Worm (Caenorhabditis elegans) whole organism, young adult: ENCODE data around the gene nhr-168.

Experiments
- B0019.2 ChIP-seq: fragments of 200-800 bp; sonication (Bioruptor generic); conservative IDR thresholded peaks from 2 replicates; pipeline ENCODE4 v1.3.6; 2022; ENCODE audit warnings: missing genetic modification reagents, missing genetic modification characterization, missing compliant biosample characterization
- C06A6.2 ChIP-seq: fragments of 200-800 bp; sonication (Bioruptor generic); conservative IDR thresholded peaks from 2 replicates; pipeline ENCODE4 v1.3.6; 2022; ENCODE audit warnings: missing genetic modification characterization, missing compliant biosample characterization
- C17E4.6 ChIP-seq: fragments of 200-800 bp; sonication (Bioruptor generic); IDR thresholded peaks from 2 replicates; pipeline ENCODE4 v1.3.6; 2022; ENCODE audit warnings: missing genetic modification reagents, missing genetic modification characterization, missing compliant biosample characterization
- F10E7.11 ChIP-seq: sonication (generic microtip); optimal IDR thresholded peaks from 2 replicates; lab custom pipeline; 2017; ENCODE audit warnings: mild to moderate bottlenecking, missing genetic modification characterization, moderate library complexity, missing compliant biosample characterization
- F33H1.4 ChIP-seq: fragments of 200-800 bp; sonication (Bioruptor generic); IDR thresholded peaks from 2 replicates; pipeline ENCODE4 v1.3.6; 2022; ENCODE audit warnings: missing genetic modification reagents, missing genetic modification characterization, missing compliant biosample characterization
- F57A8.1 ChIP-seq: fragments of 200-800 bp; sonication (Bioruptor generic); optimal IDR thresholded peaks from 2 replicates; lab custom pipeline; 2018; ENCODE audit warnings: mild to moderate bottlenecking, missing genetic modification characterization, moderate library complexity, missing compliant biosample characterization
- K11D2.4 ChIP-seq: fragments of 200-800 bp; sonication (Bioruptor generic); IDR thresholded peaks from 2 replicates; pipeline ENCODE4 v1.3.6; 2022; ENCODE audit warnings: missing genetic modification reagents, missing genetic modification characterization, missing compliant biosample characterization
- T26A5.8 ChIP-seq: sonication (generic microtip); optimal IDR thresholded peaks from 2 replicates; lab custom pipeline; 2016; ENCODE audit warnings: missing genetic modification characterization, missing compliant biosample characterization
- Y67H2A.10 ChIP-seq: fragments of 200-800 bp; sonication (Bioruptor generic); conservative IDR thresholded peaks from 2 replicates; pipeline ENCODE4 v1.3.6; 2022; ENCODE audit warnings: missing genetic modification reagents, missing genetic modification characterization, missing compliant biosample characterization
- Y95B8A.8 ChIP-seq: fragments of 200-800 bp; sonication (Bioruptor generic); IDR thresholded peaks from 2 replicates; pipeline ENCODE4 v1.3.6; 2022; ENCODE audit warnings: missing genetic modification reagents, missing genetic modification characterization, missing compliant biosample characterization
- ZK185.1 ChIP-seq: sonication (generic microtip); optimal IDR thresholded peaks from 2 replicates; lab custom pipeline; 2016; ENCODE audit warnings: mild to moderate bottlenecking, missing genetic modification characterization, missing compliant biosample characterization; ENCODE audit not compliant: poor library complexity, severe bottlenecking
- akir-1 ChIP-seq: fragments of 200-800 bp; sonication (Bioruptor generic); optimal IDR thresholded peaks from 2 replicates; lab custom pipeline; 2018; ENCODE audit warnings: mild to moderate bottlenecking, missing genetic modification characterization, moderate library complexity, missing compliant biosample characterization
- cebp-1 ChIP-seq, 2 experiments: fragments of 200-800 bp in 1 of 2; sonication (Bioruptor generic) in 1 of 2; sonication (generic microtip) in 1 of 2; IDR thresholded peaks in 1 of 2; optimal IDR thresholded peaks in 1 of 2; 2 replicates each; pipeline versions ENCODE4 v1.3.6 to Lab custom; 2017 to 2022; ENCODE audit warnings: missing compliant biosample characterization in 2 of 2, missing genetic modification characterization in 2 of 2, mild to moderate bottlenecking in 1 of 2, missing genetic modification reagents in 1 of 2, moderate library complexity in 1 of 2
- cebp-2 ChIP-seq: fragments of 200-800 bp; sonication (Bioruptor generic); IDR thresholded peaks from 2 replicates; pipeline ENCODE4 v1.3.6; 2022; ENCODE audit warnings: missing genetic modification characterization, missing compliant biosample characterization
- ceh-27 ChIP-seq: fragments of 200-800 bp; sonication (Bioruptor generic); optimal IDR thresholded peaks from 2 replicates; lab custom pipeline; 2018; ENCODE audit warnings: mild to moderate bottlenecking, missing genetic modification characterization, moderate library complexity, missing compliant biosample characterization
- ceh-79 ChIP-seq: sonication (generic microtip); optimal IDR thresholded peaks from 2 replicates; lab custom pipeline; 2017; ENCODE audit warnings: mild to moderate bottlenecking, missing genetic modification characterization, missing compliant biosample characterization
- dox-1 ChIP-seq: fragments of 200-800 bp; sonication (Bioruptor generic); IDR thresholded peaks from 2 replicates; pipeline ENCODE4 v1.3.6; 2022; ENCODE audit warnings: missing genetic modification reagents, missing genetic modification characterization, missing compliant biosample characterization
- dpff-1 ChIP-seq: sonication (generic microtip); optimal IDR thresholded peaks from 2 replicates; lab custom pipeline; 2017; ENCODE audit warnings: mild to moderate bottlenecking, missing genetic modification characterization, missing compliant biosample characterization
- dpl-1 ChIP-seq: fragments of 150-350 bp; optimal IDR thresholded peaks from 2 replicates; lab custom pipeline; 2014; ENCODE audit warnings: missing biosample characterization, missing genetic modification reagents, missing genetic modification characterization
- egl-44 ChIP-seq: fragments of 200-800 bp; sonication (Bioruptor generic); IDR thresholded peaks from 2 replicates; pipeline ENCODE4 v1.3.6; 2022; ENCODE audit warnings: missing genetic modification reagents, missing genetic modification characterization, missing compliant biosample characterization
- egrh-3 ChIP-seq: fragments of 200-800 bp; sonication (Bioruptor generic); IDR thresholded peaks from 2 replicates; pipeline ENCODE4 v1.3.6; 2022; ENCODE audit warnings: missing genetic modification reagents, missing genetic modification characterization, missing compliant biosample characterization
- ekl-4 ChIP-seq: fragments of 200-800 bp; sonication (Bioruptor generic); IDR thresholded peaks from 2 replicates; pipeline ENCODE4 v1.3.6; 2022; ENCODE audit warnings: missing genetic modification reagents, missing genetic modification characterization, missing compliant biosample characterization
- ets-4 ChIP-seq: fragments of 200-800 bp; sonication (Bioruptor generic); optimal IDR thresholded peaks from 2 replicates; lab custom pipeline; 2018; ENCODE audit warnings: mild to moderate bottlenecking, missing genetic modification characterization, missing compliant biosample characterization
- hlh-12 ChIP-seq: sonication (generic microtip); optimal IDR thresholded peaks from 2 replicates; lab custom pipeline; 2016; ENCODE audit warnings: missing genetic modification characterization, missing compliant biosample characterization
- hlh-26 ChIP-seq: fragments of 200-800 bp; sonication (Bioruptor generic); conservative IDR thresholded peaks from 2 replicates; pipeline ENCODE4 v1.3.6; 2022; ENCODE audit warnings: missing genetic modification reagents, missing genetic modification characterization, missing compliant biosample characterization
- hmg-1.2 ChIP-seq: fragments of 200-800 bp; sonication (Bioruptor generic); IDR thresholded peaks from 2 replicates; pipeline ENCODE4 v1.3.6; 2022; ENCODE audit warnings: missing genetic modification reagents, missing genetic modification characterization, missing compliant biosample characterization
- lag-1 ChIP-seq: fragments of 200-800 bp; sonication (Bioruptor generic); IDR thresholded peaks from 2 replicates; pipeline ENCODE4 v1.3.6; 2022; ENCODE audit warnings: missing genetic modification reagents, missing genetic modification characterization, missing compliant biosample characterization
- let-526 ChIP-seq: fragments of 200-800 bp; sonication (Bioruptor generic); IDR thresholded peaks from 2 replicates; pipeline ENCODE4 v1.3.6; 2022; ENCODE audit warnings: missing genetic modification reagents, missing genetic modification characterization, missing compliant biosample characterization
- lin-26 ChIP-seq: fragments of 200-800 bp; sonication (Bioruptor generic); IDR thresholded peaks from 2 replicates; pipeline ENCODE4 v1.3.6; 2022; ENCODE audit warnings: missing genetic modification reagents, missing genetic modification characterization, missing compliant biosample characterization
- lin-40 ChIP-seq: sonication (generic microtip); optimal IDR thresholded peaks from 2 replicates; lab custom pipeline; 2016; ENCODE audit warnings: missing genetic modification characterization, mild to moderate bottlenecking, missing compliant biosample characterization, missing genotype, missing genetic modification reagents
- mxl-1 ChIP-seq: sonication (generic microtip); optimal IDR thresholded peaks from 2 replicates; lab custom pipeline; 2016; ENCODE audit warnings: missing genetic modification characterization, missing compliant biosample characterization
- nhr-80 ChIP-seq: sonication (generic microtip); optimal IDR thresholded peaks from 2 replicates; lab custom pipeline; 2016; ENCODE audit warnings: missing genetic modification characterization, missing compliant biosample characterization
- snpc-3.4 ChIP-seq: sonication (generic microtip); optimal IDR thresholded peaks from 2 replicates; lab custom pipeline; 2017; ENCODE audit warnings: missing genetic modification characterization, mild to moderate bottlenecking, missing compliant biosample characterization, antibody characterized with exemption, moderate library complexity, missing genotype, missing genetic modification reagents
- somi-1 ChIP-seq: fragments of 200-800 bp; sonication (Bioruptor generic); optimal IDR thresholded peaks from 2 replicates; lab custom pipeline; 2018; ENCODE audit warnings: mild to moderate bottlenecking, missing genetic modification characterization, missing compliant biosample characterization
- tbx-9 ChIP-seq: sonication (generic microtip); optimal IDR thresholded peaks from 2 replicates; lab custom pipeline; 2016; ENCODE audit warnings: borderline replicate concordance, missing genetic modification characterization, inconsistent platforms, missing compliant biosample characterization
- tlf-1 ChIP-seq: fragments of 200-800 bp; sonication (Bioruptor generic); optimal IDR thresholded peaks from 2 replicates; lab custom pipeline; 2018; ENCODE audit warnings: mild to moderate bottlenecking, missing genetic modification characterization, missing compliant biosample characterization
- xnd-1 ChIP-seq: sonication (generic microtip); optimal IDR thresholded peaks from 2 replicates; lab custom pipeline; 2016; ENCODE audit warnings: missing genotype, missing genetic modification reagents, missing genetic modification characterization, missing compliant biosample characterization
- zim-3 ChIP-seq: sonication (generic microtip); optimal IDR thresholded peaks from 2 replicates; lab custom pipeline; 2017; ENCODE audit warnings: mild to moderate bottlenecking, missing genetic modification characterization, moderate library complexity, missing compliant biosample characterization
- ztf-18 ChIP-seq: sonication (generic microtip); optimal IDR thresholded peaks from 2 replicates; lab custom pipeline; 2016; ENCODE audit warnings: missing genotype, mild to moderate bottlenecking, missing genetic modification characterization, missing compliant biosample characterization
- ztf-25 ChIP-seq: fragments of 200-800 bp; sonication (Bioruptor generic); IDR thresholded peaks from 2 replicates; pipeline ENCODE4 v1.3.6; 2022; ENCODE audit warnings: missing genetic modification reagents, missing genetic modification characterization, missing compliant biosample characterization
- ztf-26 ChIP-seq: sonication (generic microtip); optimal IDR thresholded peaks from 2 replicates; lab custom pipeline; 2017; ENCODE audit warnings: missing genetic modification characterization, missing compliant biosample characterization
- ztf-3 ChIP-seq: fragments of 200-800 bp; sonication (Bioruptor generic); optimal IDR thresholded peaks from 2 replicates; lab custom pipeline; 2018; ENCODE audit warnings: mild to moderate bottlenecking, missing genetic modification characterization, missing compliant biosample characterization

The nhr-168 gene

ce11 chrV:13333386-13334180 is at the start of gene nhr-168:
Gene nhr-168, minus strand, starts transcription at chrV:13333871.
- TF ChIP-seq nhr-80 (tag; lab: Kevin White, UChicago) (peak; percentile 62), mxl-1 (tag; lab: Kevin White, UChicago) (no peak)

- no peak for TF ChIP-seq C17E4.6 (GFP tag; lab: Robert Waterston, UW)
- TF ChIP-seq F10E7.11 (tag; lab: Kevin White, UChicago): no peak
- peak; percentile 74 for TF ChIP-seq nhr-80 (tag; lab: Kevin White, UChicago)
- TF ChIP-seq, all 124 proteins: peak for 1
These were observed 47.3 kb upstream of the nhr-168 start, which contains the start of gene cpz-2 for ce11 chrV:13380980-13381379. Gene cpz-2, plus strand, starts transcription at chrV:13381189.

- TF ChIP-seq B0019.2: no peak
- TF ChIP-seq hlh-12 (tag; lab: Kevin White, UChicago): no peak
- no peak for TF ChIP-seq C06A6.2 (GFP tag; lab: Robert Waterston, UW)
- TF ChIP-seq K11D2.4 (GFP tag; lab: Robert Waterston, UW): 0 out of 2 replicates have a peak, but pooled peaks have one; percentile 66
- no peak for TF ChIP-seq let-526 (GFP tag; lab: Robert Waterston, UW)
- peak; percentile 60; the same call in 1 of the 2 replicates for TF ChIP-seq lin-26 (GFP tag; lab: Robert Waterston, UW)
- no peak for TF ChIP-seq Y67H2A.10 (GFP tag; lab: Robert Waterston, UW)
- TF ChIP-seq snpc-3.4 (tag; lab: Kevin White, UChicago): no peak
- TF ChIP-seq lin-40 (tag; lab: Kevin White, UChicago): peak; percentile 73
- TF ChIP-seq egl-44 (GFP tag; lab: Robert Waterston, UW): 0 out of 2 replicates have a peak, but pooled peaks have one; percentile 15
- TF ChIP-seq hmg-1.2 (GFP tag; lab: Robert Waterston, UW): no peak
- peak; percentile 50; the same call in 1 of the 2 replicates for TF ChIP-seq cebp-1 (GFP tag; IDR thresholded peaks at IDR 0.05; lab: Robert Waterston, UW)
- peak; percentile 79 for TF ChIP-seq cebp-1 (tag; optimal IDR thresholded peaks at IDR 0.05; lab: Kevin White, UChicago)
- no peak for TF ChIP-seq dpff-1 (tag; lab: Kevin White, UChicago)
- no peak for TF ChIP-seq tbx-9
- no peak for TF ChIP-seq zim-3 (tag; lab: Kevin White, UChicago)
- TF ChIP-seq ZK185.1: no peak
- no peak for TF ChIP-seq dpl-1 (GFP tag; lab: Kevin White, UChicago)
- TF ChIP-seq ztf-26 (tag; lab: Kevin White, UChicago): peak; percentile 73
- no peak for TF ChIP-seq ets-4 (GFP tag; lab: Kevin White, UChicago)
- TF ChIP-seq T26A5.8: no peak
- TF ChIP-seq ceh-27 (GFP tag; lab: Kevin White, UChicago): peak; percentile 9
- no peak for TF ChIP-seq ztf-18 (tag; lab: Kevin White, UChicago)
- no peak for TF ChIP-seq hlh-26 (GFP tag; lab: Robert Waterston, UW)
- no peak for TF ChIP-seq F57A8.1 (GFP tag; lab: Kevin White, UChicago)
- TF ChIP-seq akir-1 (GFP tag; lab: Kevin White, UChicago): no peak
- peak; percentile 42 for TF ChIP-seq somi-1 (GFP tag; lab: Kevin White, UChicago)
These were observed 46.5 kb upstream of the nhr-168 start, which contains the start of gene ifbp-1 for ce11 chrV:13380178-13380577. Gene ifbp-1, minus strand, starts transcription at chrV:13380262.

- TF ChIP-seq lag-1 (GFP tag; lab: Robert Waterston, UW): no peak
- TF ChIP-seq ceh-79: no peak
- TF ChIP-seq hlh-12 (tag; lab: Kevin White, UChicago): no peak
- TF ChIP-seq F33H1.4 (GFP tag; lab: Robert Waterston, UW): no peak
- TF ChIP-seq tlf-1 (GFP tag; lab: Kevin White, UChicago): no peak
- TF ChIP-seq cebp-1 (GFP tag; IDR thresholded peaks at IDR 0.05; lab: Robert Waterston, UW): no peak
- peak; percentile 48 for TF ChIP-seq cebp-1 (tag; optimal IDR thresholded peaks at IDR 0.05; lab: Kevin White, UChicago)
- no peak for TF ChIP-seq egrh-3 (GFP tag; lab: Robert Waterston, UW)
- TF ChIP-seq let-526 (GFP tag; lab: Robert Waterston, UW): no peak
- 0 out of 2 replicates have a peak, but pooled peaks have one; percentile 24 for TF ChIP-seq dox-1
- no peak for TF ChIP-seq ztf-25
- no peak for TF ChIP-seq ztf-3 (GFP tag; lab: Kevin White, UChicago)
- TF ChIP-seq cebp-2: no peak
- no peak for TF ChIP-seq ekl-4 (GFP tag; lab: Robert Waterston, UW)
- 0 out of 2 replicates have a peak, but pooled peaks have one; percentile 62 for TF ChIP-seq Y95B8A.8 (GFP tag; lab: Robert Waterston, UW)
- no peak for TF ChIP-seq xnd-1
- no peak for TF ChIP-seq lin-40 (tag; lab: Kevin White, UChicago)
These were observed 43.5 kb upstream of the nhr-168 start for ce11 chrV:13377130-13377529.
